Fruit fly (Drosophila melanogaster) whole organism, embryonic: Measurements from ENCODE around the gene CG34028.

ENCODE experiments used
- ATbp ChIP-seq: fragments of 200-800 bp; sonication (Bioruptor generic); optimal IDR thresholded peaks from 2 replicates; lab custom pipeline; 2017; ENCODE audit warnings: missing biosample characterization, mild to moderate bottlenecking, missing genetic modification characterization, missing genetic modification reagents
- Abd-B ChIP-seq: fragments of 200-800 bp; sonication (Bioruptor generic); optimal IDR thresholded peaks from 2 replicates; lab custom pipeline; 2018; ENCODE audit warnings: missing biosample characterization, mild to moderate bottlenecking, missing genetic modification characterization, moderate library complexity
- Antp ChIP-seq: fragments of 200-800 bp; sonication (Bioruptor generic); optimal IDR thresholded peaks from 3 replicates; lab custom pipeline; 2016; ENCODE audit warnings: missing biosample characterization, missing genetic modification characterization
- B-H2 ChIP-seq: fragments of 200-800 bp; sonication (Bioruptor generic); optimal IDR thresholded peaks from 2 replicates; lab custom pipeline; 2018; ENCODE audit warnings: missing biosample characterization, mild to moderate bottlenecking, missing genetic modification characterization
- C15 ChIP-seq: fragments of 200-800 bp; sonication (Bioruptor generic); IDR thresholded peaks from 3 replicates; pipeline ENCODE4 v1.3.6; 2022; ENCODE audit warnings: missing biosample characterization, missing genetic modification characterization
- CG13287 ChIP-seq: fragments of 200-800 bp; sonication (Bioruptor generic); IDR thresholded peaks from 2 replicates; pipeline ENCODE4 v1.3.6; 2022; ENCODE audit warnings: missing biosample characterization, missing genetic modification characterization; ENCODE audit not compliant: partially characterized antibody
- CG13424 ChIP-seq: fragments of 200-800 bp; sonication (Bioruptor generic); optimal IDR thresholded peaks from 2 replicates; lab custom pipeline; 2019; ENCODE audit warnings: missing biosample characterization, mild to moderate bottlenecking, missing genetic modification characterization, moderate library complexity
- CG14965 ChIP-seq: fragments of 200-800 bp; sonication (Bioruptor generic); optimal IDR thresholded peaks from 2 replicates; lab custom pipeline; 2016; ENCODE audit warnings: missing biosample characterization, missing genetic modification characterization, borderline replicate concordance
- CG1529 ChIP-seq: fragments of 200-800 bp; sonication (Bioruptor generic); optimal IDR thresholded peaks from 3 replicates; lab custom pipeline; 2018; ENCODE audit warnings: missing biosample characterization, missing genetic modification characterization
- CG16813 ChIP-seq: fragments of 200-800 bp; sonication (Bioruptor generic); IDR thresholded peaks from 3 replicates; pipeline ENCODE4 v1.3.6; 2022; ENCODE audit warnings: missing biosample characterization, missing genetic modification characterization; ENCODE audit not compliant: partially characterized antibody
- CG17385 ChIP-seq: fragments of 200-800 bp; sonication (Bioruptor generic); optimal IDR thresholded peaks from 3 replicates; lab custom pipeline; 2018; ENCODE audit warnings: missing biosample characterization, mild to moderate bottlenecking, missing genetic modification characterization
- CG30431 ChIP-seq: fragments of 200-800 bp; sonication (Bioruptor generic); optimal IDR thresholded peaks from 2 replicates; lab custom pipeline; 2017; ENCODE audit warnings: missing biosample characterization, missing genetic modification characterization
- CG31388 ChIP-seq: fragments of 200-800 bp; sonication (Bioruptor generic); optimal IDR thresholded peaks from 2 replicates; lab custom pipeline; 2016; ENCODE audit warnings: missing biosample characterization, missing genetic modification characterization
- CG31441 ChIP-seq: fragments of 200-800 bp; sonication (Bioruptor generic); IDR thresholded peaks from 2 replicates; pipeline ENCODE4 v1.3.6; 2022; ENCODE audit warnings: missing biosample characterization, missing genetic modification characterization
- CG32767 ChIP-seq: fragments of 200-800 bp; sonication (Bioruptor generic); IDR thresholded peaks from 2 replicates; pipeline ENCODE4 v1.3.6; 2022; ENCODE audit warnings: missing biosample characterization, missing genetic modification characterization
- CG33557 ChIP-seq: fragments of 200-800 bp; sonication (Bioruptor generic); optimal IDR thresholded peaks from 2 replicates; lab custom pipeline; 2019; ENCODE audit warnings: missing biosample characterization, mild to moderate bottlenecking, missing genetic modification characterization, moderate library complexity
- CG4328 ChIP-seq: fragments of 200-800 bp; sonication (Bioruptor generic); optimal IDR thresholded peaks from 3 replicates; lab custom pipeline; 2017; ENCODE audit warnings: missing biosample characterization, missing genetic modification reagents, missing genetic modification characterization
- CG6791 ChIP-seq: fragments of 200-800 bp; sonication (Bioruptor generic); IDR thresholded peaks from 3 replicates; pipeline ENCODE4 v1.3.6; 2022; ENCODE audit warnings: missing biosample characterization, missing genetic modification characterization; ENCODE audit not compliant: partially characterized antibody
- CG7987 ChIP-seq: fragments of 200-800 bp; sonication (Bioruptor generic); optimal IDR thresholded peaks from 2 replicates; lab custom pipeline; 2018; ENCODE audit warnings: missing biosample characterization, mild to moderate bottlenecking, missing genetic modification characterization, moderate library complexity
- CG9215 ChIP-seq: fragments of 200-800 bp; sonication (Bioruptor generic); IDR thresholded peaks from 2 replicates; pipeline ENCODE4 v1.3.6; 2022; ENCODE audit warnings: missing biosample characterization, missing genetic modification characterization
- D19B ChIP-seq: fragments of 200-800 bp; sonication (Bioruptor generic); optimal IDR thresholded peaks from 2 replicates; lab custom pipeline; 2017; ENCODE audit warnings: missing biosample characterization, mild to moderate bottlenecking, missing genetic modification characterization
- Dip2 ChIP-seq: fragments of 200-800 bp; sonication (Bioruptor generic); IDR thresholded peaks from 2 replicates; pipeline ENCODE4 v1.3.6; 2022; ENCODE audit warnings: missing biosample characterization, missing genetic modification characterization
- Dip3 ChIP-seq: fragments of 200-800 bp; sonication (Bioruptor generic); optimal IDR thresholded peaks from 3 replicates; lab custom pipeline; 2016; ENCODE audit warnings: missing biosample characterization, missing genetic modification characterization
- Dref ChIP-seq: fragments of 200-800 bp; sonication (Bioruptor generic); IDR thresholded peaks from 2 replicates; pipeline ENCODE4 v1.3.6; 2022; ENCODE audit warnings: missing biosample characterization, missing genetic modification characterization
- Elba2 ChIP-seq: fragments of 200-800 bp; sonication (Bioruptor generic); optimal IDR thresholded peaks from 3 replicates; lab custom pipeline; 2016; ENCODE audit warnings: missing biosample characterization, missing genetic modification characterization
- HmgZ ChIP-seq: fragments of 200-800 bp; sonication (Bioruptor generic); optimal IDR thresholded peaks from 2 replicates; lab custom pipeline; 2018; ENCODE audit warnings: missing biosample characterization, mild to moderate bottlenecking, missing genetic modification characterization
- Meics ChIP-seq: fragments of 200-800 bp; sonication (Bioruptor generic); optimal IDR thresholded peaks from 2 replicates; lab custom pipeline; 2017; ENCODE audit warnings: missing biosample characterization, mild to moderate bottlenecking, missing genetic modification characterization
- Mes4 ChIP-seq: fragments of 200-800 bp; sonication (Bioruptor generic); optimal IDR thresholded peaks from 2 replicates; lab custom pipeline; 2016; ENCODE audit warnings: missing biosample characterization, missing genetic modification characterization
- NC2α ChIP-seq: fragments of 200-800 bp; sonication (Bioruptor generic); optimal IDR thresholded peaks from 2 replicates; lab custom pipeline; 2016; ENCODE audit warnings: missing biosample characterization, missing genetic modification characterization
- Poxn ChIP-seq: fragments of 200-800 bp; sonication (Bioruptor generic); IDR thresholded peaks from 2 replicates; pipeline ENCODE4 v1.3.6; 2022; ENCODE audit warnings: missing biosample characterization, missing genetic modification characterization
- Ptx1 ChIP-seq: fragments of 200-800 bp; sonication (Bioruptor generic); IDR thresholded peaks from 2 replicates; pipeline ENCODE4 v1.3.6; 2022; ENCODE audit warnings: missing biosample characterization, missing genetic modification characterization
- Sry-δ ChIP-seq: fragments of 200-800 bp; sonication (Bioruptor generic); optimal IDR thresholded peaks from 2 replicates; lab custom pipeline; 2016; ENCODE audit warnings: missing biosample characterization, missing genetic modification characterization
- Trl ChIP-seq, 3 experiments: fragments of >200 bp in 2 of 3; fragments of 200-800 bp in 1 of 3; sonication (Bioruptor generic) in 1 of 3; optimal IDR thresholded peaks; 2 replicates in 1 of 3; 3 replicates in 2 of 3; lab custom pipeline; 2016 to 2017; ENCODE audit warnings: missing biosample characterization in 1 of 3, missing genetic modification characterization in 1 of 3
- Usf ChIP-seq: fragments of 200-800 bp; sonication (Bioruptor generic); optimal IDR thresholded peaks from 2 replicates; lab custom pipeline; 2017; ENCODE audit warnings: missing genotype, missing biosample characterization, missing genetic modification characterization
- Vsx1 ChIP-seq: fragments of 200-800 bp; sonication (Bioruptor generic); optimal IDR thresholded peaks from 2 replicates; lab custom pipeline; 2017; ENCODE audit warnings: missing biosample characterization, mild to moderate bottlenecking, missing genetic modification characterization, missing genetic modification reagents
- abd-A ChIP-seq: fragments of 200-800 bp; sonication (Bioruptor generic); optimal IDR thresholded peaks from 3 replicates; lab custom pipeline; 2019; ENCODE audit warnings: missing biosample characterization, mild to moderate bottlenecking, missing genetic modification characterization, moderate library complexity
- bbx ChIP-seq: fragments of 200-800 bp; sonication (Bioruptor generic); IDR thresholded peaks from 2 replicates; pipeline ENCODE4 v1.3.6; 2022; ENCODE audit warnings: missing biosample characterization, missing genetic modification characterization; ENCODE audit not compliant: partially characterized antibody
- cas ChIP-seq: fragments of 200-800 bp; sonication (Bioruptor generic); IDR thresholded peaks from 2 replicates; pipeline ENCODE4 v1.3.6; 2022; ENCODE audit warnings: missing biosample characterization, missing genetic modification characterization
- dysf ChIP-seq: fragments of 200-800 bp; sonication (Bioruptor generic); IDR thresholded peaks from 3 replicates; pipeline ENCODE4 v1.3.6; 2022; ENCODE audit warnings: missing biosample characterization, missing genetic modification characterization
- grn ChIP-seq: fragments of 200-800 bp; sonication (Bioruptor generic); optimal IDR thresholded peaks from 3 replicates; lab custom pipeline; 2017; ENCODE audit warnings: missing biosample characterization, missing genetic modification characterization
- gt ChIP-seq: fragments of 200-800 bp; sonication (Bioruptor generic); IDR thresholded peaks from 2 replicates; pipeline ENCODE4 v1.3.6; 2022; ENCODE audit warnings: missing biosample characterization, missing genetic modification characterization
- org-1 ChIP-seq: fragments of 200-800 bp; sonication (Bioruptor generic); optimal IDR thresholded peaks from 2 replicates; lab custom pipeline; 2017; ENCODE audit warnings: missing biosample characterization, missing genetic modification characterization
- psq ChIP-seq: fragments of 200-800 bp; sonication (Bioruptor generic); optimal IDR thresholded peaks from 2 replicates; lab custom pipeline; 2017; ENCODE audit warnings: missing biosample characterization, missing genetic modification characterization
- pzg ChIP-seq: fragments of 200-800 bp; sonication (Bioruptor generic); optimal IDR thresholded peaks from 3 replicates; lab custom pipeline; 2018; ENCODE audit warnings: missing biosample characterization, mild to moderate bottlenecking, missing genetic modification characterization, moderate library complexity
- salm ChIP-seq: fragments of 200-800 bp; sonication (Bioruptor generic); optimal IDR thresholded peaks from 2 replicates; lab custom pipeline; 2018; ENCODE audit warnings: missing biosample characterization, mild to moderate bottlenecking, missing genetic modification characterization
- scrt ChIP-seq: fragments of 200-800 bp; sonication (Bioruptor generic); optimal IDR thresholded peaks from 2 replicates; lab custom pipeline; 2018; ENCODE audit warnings: missing biosample characterization, mild to moderate bottlenecking, missing genetic modification characterization, moderate library complexity
- sima ChIP-seq: fragments of 200-800 bp; sonication (Bioruptor generic); optimal IDR thresholded peaks from 2 replicates; lab custom pipeline; 2016; ENCODE audit warnings: missing biosample characterization, missing genetic modification characterization
- slbo ChIP-seq: fragments of 200-800 bp; sonication (Bioruptor generic); IDR thresholded peaks from 2 replicates; pipeline ENCODE4 v1.3.6; 2022; ENCODE audit warnings: missing biosample characterization, missing genetic modification characterization
- sr ChIP-seq: fragments of 200-800 bp; sonication (Bioruptor generic); IDR thresholded peaks from 3 replicates; pipeline ENCODE4 v1.3.6; 2022; ENCODE audit warnings: missing biosample characterization, missing genetic modification characterization
- tin ChIP-seq: fragments of 200-800 bp; sonication (Bioruptor generic); optimal IDR thresholded peaks from 3 replicates; lab custom pipeline; 2016; ENCODE audit warnings: missing biosample characterization, missing genetic modification characterization
- tna ChIP-seq: fragments of 200-800 bp; sonication (Bioruptor generic); IDR thresholded peaks from 2 replicates; pipeline ENCODE4 v1.3.6; 2022; ENCODE audit warnings: missing biosample characterization, missing genetic modification characterization; ENCODE audit not compliant: partially characterized antibody
- usp ChIP-seq: fragments of >200 bp; optimal IDR thresholded peaks from 2 replicates; lab custom pipeline; 2017; ENCODE audit warnings: missing biosample characterization, missing genetic modification characterization

The CG34028 gene

dm6 chrX:9556397-9556796 is 45.1 kb downstream of the CG34028 start, which contains the start of gene CG15317 (continued):
- TF ChIP-seq Elba2 (GFP tag; lab: Kevin White, UChicago) (no peak), Sry-δ (peak; percentile 68), CG4328 (GFP tag; lab: Kevin White, UChicago) (no peak), Vsx1 (GFP tag; lab: Kevin White, UChicago) (no peak), HmgZ (tag; lab: Kevin White, UChicago) (no peak), ATbp (GFP tag; lab: Kevin White, UChicago) (no peak), Meics (GFP tag; lab: Kevin White, UChicago) (no peak), Poxn (GFP tag; lab: Robert Waterston, UW) (no peak), CG6791 (GFP tag; lab: Robert Waterston, UW) (peak; percentile 71), CG7987 (GFP tag; lab: Kevin White, UChicago) (no peak), D19B (GFP tag; lab: Kevin White, UChicago) (no peak), scrt (GFP tag; lab: Kevin White, UChicago) (no peak), dysf (GFP tag; lab: Robert Waterston, UW) (no peak), usp (GFP tag; lab: Kevin White, UChicago) (no peak), psq (GFP tag; lab: Kevin White, UChicago) (no peak), abd-A (tag; lab: Kevin White, UChicago) (no peak), CG1529 (GFP tag; lab: Kevin White, UChicago) (no peak), CG31441 (GFP tag; lab: Robert Waterston, UW) (no peak), bbx (GFP tag; lab: Robert Waterston, UW) (peak; percentile 77), pzg (GFP tag; lab: Kevin White, UChicago) (peak; percentile 27), CG14965 (no peak), C15 (GFP tag; lab: Robert Waterston, UW) (no peak), salm (tag; lab: Kevin White, UChicago) (no peak), CG33557 (GFP tag; lab: Kevin White, UChicago) (no peak), Ptx1 (no peak), CG30431 (GFP tag; lab: Kevin White, UChicago) (no peak), sima (GFP tag; lab: Kevin White, UChicago) (no peak), org-1 (GFP tag; lab: Kevin White, UChicago) (no peak), cas (GFP tag; lab: Robert Waterston, UW) (no peak), CG31388 (GFP tag; lab: Kevin White, UChicago) (no peak), CG9215 (GFP tag; lab: Robert Waterston, UW) (no peak), slbo (peak; percentile 46; the same call in 1 of the 2 replicates), Usf (GFP tag; lab: Kevin White, UChicago) (no peak), NC2α (GFP tag; lab: Kevin White, UChicago) (no peak), CG17385 (no peak), CG13424 (tag; lab: Kevin White, UChicago) (no peak), grn (GFP tag; lab: Kevin White, UChicago) (no peak), CG32767 (GFP tag; lab: Robert Waterston, UW) (no peak), Dref (GFP tag; lab: Robert Waterston, UW) (peak; percentile 80), CG16813 (GFP tag; lab: Robert Waterston, UW) (peak; percentile 78), sr (GFP tag; lab: Robert Waterston, UW) (no peak), CG13287 (GFP tag; lab: Robert Waterston, UW) (peak; percentile 83), gt (no peak), B-H2 (GFP tag; lab: Kevin White, UChicago) (no peak), Dip3 (GFP tag; lab: Kevin White, UChicago) (no peak), tin (GFP tag; lab: Kevin White, UChicago) (no peak), Abd-B (GFP tag; lab: Kevin White, UChicago) (no peak), Antp (GFP tag; lab: Kevin White, UChicago) (no peak), Trl (optimal IDR thresholded peaks at IDR 0.05; lab: Kevin White, UChicago) (no peak), Trl (GFP tag; optimal IDR thresholded peaks at IDR 0.05; lab: Kevin White, UChicago) (no peak), Mes4 (GFP tag; lab: Kevin White, UChicago) (no peak), tna (GFP tag; lab: Robert Waterston, UW) (peak; percentile 75), Dip2 (no peak)
